Fruit fly (Drosophila melanogaster) whole organism: ENCODE data around the gene Patr-1.

ENCODE experiments used
- CG8478 ChIP-seq: fragments of >200 bp; optimal IDR thresholded peaks from 2 replicates; lab custom pipeline; 2018; ENCODE audit warnings: inconsistent platforms
- Dll ChIP-seq: fragments of >200 bp; optimal IDR thresholded peaks from 2 replicates; lab custom pipeline; 2017
- EcR ChIP-seq, 2 experiments: fragments of >200 bp; optimal IDR thresholded peaks; 2 replicates each; lab custom pipeline; 2017; ENCODE audit warnings: missing biosample characterization in 2 of 2, missing genetic modification characterization in 2 of 2, missing genetic modification reagents in 2 of 2
- psq ChIP-seq: fragments of >200 bp; optimal IDR thresholded peaks from 2 replicates; lab custom pipeline; 2017

- TF ChIP-seq psq (lab: Kevin White, UChicago) (no peak), Dll (lab: Kevin White, UChicago) (no peak), EcR (GFP tag; optimal IDR thresholded peaks at IDR 0.05; lab: Kevin White, UChicago) (no peak), CG8478 (lab: Kevin White, UChicago) (no peak)
These were observed 40.9 kb upstream of the Patr-1 start, which contains the start of the genes Sf3a1 and Irc for dm6 chr3R:17002218-17003110.
